Fruit fly (Drosophila melanogaster): ENCODE measurements around the gene SH3PX1.

Gene SH3PX1

DNA sequence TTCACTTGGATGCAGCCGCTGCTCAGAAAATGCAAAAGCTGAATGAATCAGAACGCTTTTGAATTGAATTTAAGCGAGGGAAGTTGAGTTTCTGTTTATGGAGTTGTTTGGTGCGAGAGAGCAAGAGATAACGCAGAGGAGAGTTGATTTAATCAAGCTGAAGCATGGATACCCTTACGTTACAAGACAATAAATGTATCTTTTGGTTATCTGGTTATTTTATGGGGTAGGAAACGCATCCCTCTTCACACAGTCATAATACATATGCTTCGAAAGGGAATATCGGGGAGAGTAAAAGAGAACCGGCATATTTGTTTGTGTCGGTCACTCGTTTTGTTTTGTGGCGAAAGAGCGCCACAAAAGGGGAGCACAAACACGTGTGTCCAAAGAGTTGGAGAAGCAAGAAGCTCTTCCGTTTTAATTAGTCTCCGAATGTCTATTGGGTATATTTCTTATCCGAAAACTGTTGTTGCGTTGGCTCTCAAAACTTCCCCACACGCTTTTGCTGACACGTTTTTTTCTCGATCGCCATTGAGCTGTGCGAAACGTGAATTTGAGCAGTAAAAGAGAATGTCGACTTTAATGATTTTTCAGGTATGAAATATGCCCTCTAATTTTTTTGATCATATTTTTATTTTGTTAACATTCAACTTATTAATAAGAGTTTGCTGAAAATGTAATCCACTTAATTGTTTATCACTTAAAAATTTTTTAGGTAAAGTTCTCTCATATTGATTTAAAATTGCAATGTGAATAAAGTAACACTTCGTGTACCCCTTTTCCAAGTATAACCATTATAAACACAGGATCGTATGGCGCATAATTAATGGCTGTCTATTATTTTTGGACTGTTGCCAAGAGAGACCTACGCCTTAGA lies 16.7 kb downstream of the SH3PX1 start, which contains the start of gene Prps (continued):
- peak; percentile 82 for TF ChIP-seq Hand (GFP tag; optimal IDR thresholded peaks at IDR 0.05)
- TF ChIP-seq Ets65A (GFP tag), result peak; percentile 94
- no peak for TF ChIP-seq CG30431 (GFP tag; optimal IDR thresholded peaks at IDR 0.05)
- TF ChIP-seq CG9932 (GFP tag; IDR thresholded peaks at IDR 0.05), result peak; percentile 83
- no peak for TF ChIP-seq knrl (GFP tag; IDR thresholded peaks at IDR 0.05; ENCODE audit: partially characterized antibody)
- 0 out of 3 replicates have a peak, but pooled peaks have one; percentile 52 for TF ChIP-seq CG3726 (GFP tag; IDR thresholded peaks at IDR 0.05)
- peak; percentile 81 for TF ChIP-seq CG13624 (GFP tag; optimal IDR thresholded peaks at IDR 0.05)
- no peak for TF ChIP-seq HLH4C (GFP tag; IDR thresholded peaks at IDR 0.05; ENCODE audit: partially characterized antibody)
- peak; percentile 88 for TF ChIP-seq NFAT (GFP tag; IDR thresholded peaks at IDR 0.05)
- TF ChIP-seq lilli (GFP tag; optimal IDR thresholded peaks at IDR 0.05), result peak; percentile 81
- TF ChIP-seq CG17385 (GFP tag; optimal IDR thresholded peaks at IDR 0.05), result peak; percentile 75
- peak; percentile 63 for TF ChIP-seq psq (GFP tag; optimal IDR thresholded peaks at IDR 0.05)
- TF ChIP-seq nerfin-2 (GFP tag; IDR thresholded peaks at IDR 0.05; ENCODE audit: partially characterized antibody), result no peak
- TF ChIP-seq Elba2 (GFP tag; optimal IDR thresholded peaks at IDR 0.05), result no peak
- peak; percentile 52 for TF ChIP-seq ewg (GFP tag; optimal IDR thresholded peaks at IDR 0.05)
- no peak for TF ChIP-seq Lim3 (GFP tag; IDR thresholded peaks at IDR 0.05)
- TF ChIP-seq dysf (GFP tag; IDR thresholded peaks at IDR 0.05), result peak; percentile 83
- no peak for TF ChIP-seq Hr39 (optimal IDR thresholded peaks at IDR 0.05)
- peak; percentile 80 for TF ChIP-seq pb (GFP tag; optimal IDR thresholded peaks at IDR 0.05)
- TF ChIP-seq h (optimal IDR thresholded peaks at IDR 0.05), result no peak
- TF ChIP-seq inv (GFP tag; IDR thresholded peaks at IDR 0.05; ENCODE audit: partially characterized antibody), result no peak
- TF ChIP-seq CG16779 (GFP tag; IDR thresholded peaks at IDR 0.05), result peak; percentile 87
- peak; percentile 68; the same call in 2 of the 3 replicates for TF ChIP-seq Aef1 (GFP tag; IDR thresholded peaks at IDR 0.05)
- TF ChIP-seq Scr (GFP tag; IDR thresholded peaks at IDR 0.05; ENCODE audit: partially characterized antibody), result no peak
- peak; percentile 52 for TF ChIP-seq CG9817 (tag; optimal IDR thresholded peaks at IDR 0.05)
- TF ChIP-seq CG12391 (tag; optimal IDR thresholded peaks at IDR 0.05), result peak; percentile 66
- no peak for TF ChIP-seq zen2 (GFP tag; IDR thresholded peaks at IDR 0.05; ENCODE audit: partially characterized antibody)
- peak; percentile 63 for TF ChIP-seq Bteb2 (GFP tag; optimal IDR thresholded peaks at IDR 0.05)
- no peak for TF ChIP-seq Poxn (GFP tag; IDR thresholded peaks at IDR 0.05)
- TF ChIP-seq yki (optimal IDR thresholded peaks at IDR 0.05), result no peak
- TF ChIP-seq CG9797 (GFP tag; optimal IDR thresholded peaks at IDR 0.05), result no peak
- TF ChIP-seq Trl (optimal IDR thresholded peaks at IDR 0.05), result peak; percentile 76 to 97
- peak; percentile 85 for TF ChIP-seq Trl (GFP tag; optimal IDR thresholded peaks at IDR 0.05)
- no peak for TF ChIP-seq HLHmδ (GFP tag; optimal IDR thresholded peaks at IDR 0.05)
- TF ChIP-seq CG18599 (GFP tag; optimal IDR thresholded peaks at IDR 0.05), result peak; percentile 89
- TF ChIP-seq CG15011 (GFP tag; optimal IDR thresholded peaks at IDR 0.05), result peak; percentile 22
- TF ChIP-seq sqz (GFP tag; optimal IDR thresholded peaks at IDR 0.05), result peak; percentile 15
- TF ChIP-seq CG6175 (GFP tag; IDR thresholded peaks at IDR 0.05), result peak; percentile 77; the same call in 2 of the 3 replicates
- peak; percentile 73 for TF ChIP-seq CG8388 (GFP tag; optimal IDR thresholded peaks at IDR 0.05)
- no peak for TF ChIP-seq CG31388 (GFP tag; optimal IDR thresholded peaks at IDR 0.05)
- TF ChIP-seq dimm (GFP tag; IDR thresholded peaks at IDR 0.05), result peak; percentile 36; the same call in 1 of the 2 replicates
- peak; percentile 71 for TF ChIP-seq CG14050 (GFP tag; IDR thresholded peaks at IDR 0.05)
- peak; percentile 71 for TF ChIP-seq CG10979 (tag; optimal IDR thresholded peaks at IDR 0.05)
- no peak for TF ChIP-seq CG16813 (GFP tag; IDR thresholded peaks at IDR 0.05; ENCODE audit: partially characterized antibody)
- TF ChIP-seq CG2120 (GFP tag; optimal IDR thresholded peaks at IDR 0.05), result peak; percentile 81
- TF ChIP-seq CG2129 (GFP tag; IDR thresholded peaks at IDR 0.05; ENCODE audit: partially characterized antibody), result no peak
- TF ChIP-seq ro (GFP tag; IDR thresholded peaks at IDR 0.05), result peak; percentile 50; the same call in 1 of the 2 replicates
- TF ChIP-seq CG7271 (tag; optimal IDR thresholded peaks at IDR 0.05), result no peak
- peak; percentile 93 for TF ChIP-seq lab (GFP tag; optimal IDR thresholded peaks at IDR 0.05)
- TF ChIP-seq ems (GFP tag; optimal IDR thresholded peaks at IDR 0.05), result peak; percentile 81

Measured in whole organism, embryonic.